Fruit fly (Drosophila melanogaster): ENCODE data around the gene CG33514.

DNA sequence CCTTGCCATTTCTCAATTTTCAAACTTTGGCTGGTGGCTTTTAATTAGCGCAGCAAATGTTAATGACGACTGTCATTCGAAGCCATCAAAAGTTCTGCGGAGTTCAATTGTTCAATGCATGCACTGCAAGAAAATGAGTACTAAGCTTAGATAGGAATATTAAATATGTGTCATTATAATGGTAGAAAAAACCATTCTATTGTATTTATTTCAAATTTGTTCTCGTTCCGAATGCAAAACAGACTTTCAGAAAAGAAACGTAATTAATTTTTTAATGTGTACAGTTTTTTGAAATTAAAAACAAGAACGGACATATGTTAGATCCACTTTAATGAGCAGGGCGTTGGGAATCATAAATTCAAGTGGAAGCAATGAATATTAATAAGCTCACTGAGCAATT lies 23.9 kb downstream of the CG33514 start:
- no peak for TF ChIP-seq psq (optimal IDR thresholded peaks at IDR 0.05)
- no peak for TF ChIP-seq Myc (optimal IDR thresholded peaks at IDR 0.05)
- TF ChIP-seq insv (optimal IDR thresholded peaks at IDR 0.05): no peak
- TF ChIP-seq ttk (optimal IDR thresholded peaks at IDR 0.05): no peak
- TF ChIP-seq Sin3A (optimal IDR thresholded peaks at IDR 0.05): no peak
